Fruit fly (Drosophila melanogaster): ENCODE data around the gene noi.

noi gene

dm6 chr3R:5606477-5606876, 15.2 kb upstream of the noi start, which contains the start of gene asl (continued):
- TF ChIP-seq CG9215 (GFP tag; IDR thresholded peaks at IDR 0.05) (peak; percentile 26; the same call in 1 of the 2 replicates), Xbp1 (GFP tag; optimal IDR thresholded peaks at IDR 0.05) (peak; percentile 69), psq (GFP tag; optimal IDR thresholded peaks at IDR 0.05) (peak; percentile 14), oc (tag; optimal IDR thresholded peaks at IDR 0.05) (no peak), CG8359 (GFP tag; optimal IDR thresholded peaks at IDR 0.05; ENCODE audit: borderline replicate concordance) (peak; percentile 26), sd (tag; optimal IDR thresholded peaks at IDR 0.05) (peak; percentile 82), hkb (optimal IDR thresholded peaks at IDR 0.05) (no peak), hkb (GFP tag; IDR thresholded peaks at IDR 0.05) (peak; percentile 26; the same call in 1 of the 2 replicates), CG34376 (GFP tag; optimal IDR thresholded peaks at IDR 0.05) (peak; percentile 55), CG7987 (GFP tag; optimal IDR thresholded peaks at IDR 0.05) (peak; percentile 38), CG10979 (tag; optimal IDR thresholded peaks at IDR 0.05) (peak; percentile 58), MTF-1 (GFP tag; optimal IDR thresholded peaks at IDR 0.05; ENCODE audit: borderline replicate concordance) (no peak), CG4424 (GFP tag; optimal IDR thresholded peaks at IDR 0.05) (peak; percentile 75), E2f1 (GFP tag; IDR thresholded peaks at IDR 0.05) (peak; percentile 61), CG11085 (GFP tag; IDR thresholded peaks at IDR 0.05) (peak; percentile 54; the same call in 1 of the 2 replicates), row (GFP tag; IDR thresholded peaks at IDR 0.05) (peak; percentile 87), en (GFP tag; optimal IDR thresholded peaks at IDR 0.05) (no peak), CG18476 (GFP tag; optimal IDR thresholded peaks at IDR 0.05) (peak; percentile 50), CG12391 (tag; optimal IDR thresholded peaks at IDR 0.05) (peak; percentile 78), usp (GFP tag; optimal IDR thresholded peaks at IDR 0.05) (no peak), CG10147 (GFP tag; optimal IDR thresholded peaks at IDR 0.05) (peak; percentile 27), Poxn (GFP tag; IDR thresholded peaks at IDR 0.05) (no peak), CG18262 (tag; optimal IDR thresholded peaks at IDR 0.05) (peak; percentile 61), Rx (GFP tag; IDR thresholded peaks at IDR 0.05) (peak; percentile 51), CG7271 (tag; optimal IDR thresholded peaks at IDR 0.05) (no peak), zf30C (GFP tag; optimal IDR thresholded peaks at IDR 0.05) (peak; percentile 10), Lim3 (GFP tag; IDR thresholded peaks at IDR 0.05) (no peak), ssp (GFP tag; IDR thresholded peaks at IDR 0.05) (peak; percentile 96), CG32772 (GFP tag; IDR thresholded peaks at IDR 0.05) (0 out of 2 replicates have a peak, but pooled peaks have one; percentile 11), E2f2 (GFP tag; IDR thresholded peaks at IDR 0.05) (peak; percentile 84), CG12744 (GFP tag; optimal IDR thresholded peaks at IDR 0.05) (peak; percentile 32), CG8478 (optimal IDR thresholded peaks at IDR 0.05) (no peak), kni (GFP tag; optimal IDR thresholded peaks at IDR 0.05) (peak; percentile 48), emc (GFP tag; optimal IDR thresholded peaks at IDR 0.05) (peak; percentile 7), pros (GFP tag; optimal IDR thresholded peaks at IDR 0.05) (no peak), CG16779 (GFP tag; IDR thresholded peaks at IDR 0.05) (no peak), mirr (GFP tag; optimal IDR thresholded peaks at IDR 0.05) (no peak), gfzf (GFP tag; optimal IDR thresholded peaks at IDR 0.05) (peak; percentile 37), CG16863 (GFP tag; optimal IDR thresholded peaks at IDR 0.05) (peak; percentile 34), Opbp (GFP tag; IDR thresholded peaks at IDR 0.05; ENCODE audit: partially characterized antibody) (no peak), H2.0 (GFP tag; IDR thresholded peaks at IDR 0.05) (no peak), chif (GFP tag; optimal IDR thresholded peaks at IDR 0.05) (peak; percentile 8 to 59), bbx (GFP tag; IDR thresholded peaks at IDR 0.05; ENCODE audit: partially characterized antibody) (no peak), HLH4C (GFP tag; IDR thresholded peaks at IDR 0.05; ENCODE audit: partially characterized antibody) (no peak), Dek (tag; optimal IDR thresholded peaks at IDR 0.05) (peak; percentile 7), CG11723 (GFP tag; optimal IDR thresholded peaks at IDR 0.05) (peak; percentile 15), Elba2 (GFP tag; optimal IDR thresholded peaks at IDR 0.05) (peak; percentile 96), CG10209 (GFP tag; optimal IDR thresholded peaks at IDR 0.05) (peak; percentile 44), ERR (GFP tag; optimal IDR thresholded peaks at IDR 0.05) (no peak), Ssrp (tag; optimal IDR thresholded peaks at IDR 0.05) (peak; percentile 57), Nf-YC (tag; optimal IDR thresholded peaks at IDR 0.05) (peak; percentile 68)

Measured in whole organism, embryonic.